Worm (Caenorhabditis elegans): ENCODE measurements around the gene C29E4.9.

Gene C29E4.9

ce11 chrIII:7946968-7947491, 9.8 kb downstream of the C29E4.9 start, which contains the start of gene gsto-1:
Gene gsto-1 (minus strand): TSS chrIII:7947018.
- TF ChIP-seq sma-9 (GFP tag; optimal IDR thresholded peaks at IDR 0.05) (no peak), sma-9 (tag; optimal IDR thresholded peaks at IDR 0.05) (no peak), nhr-11 (tag; optimal IDR thresholded peaks at IDR 0.05) (no peak), nhr-12 (tag; optimal IDR thresholded peaks at IDR 0.05) (no peak), mdl-1 (tag; optimal IDR thresholded peaks at IDR 0.05) (no peak), crh-2 (tag; optimal IDR thresholded peaks at IDR 0.05) (peak; percentile 8), snpc-4 (tag; optimal IDR thresholded peaks at IDR 0.05) (no peak), nhr-77 (tag; optimal IDR thresholded peaks at IDR 0.05) (no peak), gmeb-1 (tag; optimal IDR thresholded peaks at IDR 0.05) (peak; percentile 6), fos-1 (tag; optimal IDR thresholded peaks at IDR 0.05) (peak; percentile 26), elt-3 (tag; optimal IDR thresholded peaks at IDR 0.05) (no peak), mab-5 (tag; optimal IDR thresholded peaks at IDR 0.05) (no peak), dmd-4 (tag; optimal IDR thresholded peaks at IDR 0.05) (no peak), ceh-16 (tag; optimal IDR thresholded peaks at IDR 0.05) (no peak), elt-1 (tag; optimal IDR thresholded peaks at IDR 0.05) (no peak), aly-2 (tag; optimal IDR thresholded peaks at IDR 0.05) (no peak), nhr-129 (tag; optimal IDR thresholded peaks at IDR 0.05) (peak; percentile 31), R02D3.7 (tag; optimal IDR thresholded peaks at IDR 0.05) (no peak), nhr-25 (tag; optimal IDR thresholded peaks at IDR 0.05) (no peak), ztf-4 (tag; optimal IDR thresholded peaks at IDR 0.05) (no peak), Y55F3AM.14 (GFP tag; optimal IDR thresholded peaks at IDR 0.05) (no peak)

ce11 chrIII:7941417-7941816, 15.4 kb downstream of the C29E4.9 start, which contains the start of gene kle-2:
Gene kle-2 (plus strand): TSS chrIII:7941717.
- TF ChIP-seq lin-39 (tag; optimal IDR thresholded peaks at IDR 0.05) (no peak), nhr-6 (tag; optimal IDR thresholded peaks at IDR 0.05) (no peak), aly-2 (tag; optimal IDR thresholded peaks at IDR 0.05) (no peak), nhr-12 (tag; optimal IDR thresholded peaks at IDR 0.05) (no peak), sma-3 (GFP tag; optimal IDR thresholded peaks at IDR 0.05) (no peak), C34F6.9 (tag; optimal IDR thresholded peaks at IDR 0.05) (no peak)

ce11 chrIII:7940819-7941218, 16.0 kb downstream of the C29E4.9 start, which contains the start of gene C29E4.12:
Gene C29E4.12 (plus strand): TSS chrIII:7941151.
- TF ChIP-seq nhr-129 (tag; optimal IDR thresholded peaks at IDR 0.05) (peak; percentile 64), nhr-237 (tag; optimal IDR thresholded peaks at IDR 0.05) (no peak), sem-4 (tag; optimal IDR thresholded peaks at IDR 0.05) (no peak), nhr-6 (tag; optimal IDR thresholded peaks at IDR 0.05) (no peak), ceh-16 (tag; optimal IDR thresholded peaks at IDR 0.05) (no peak), mab-5 (tag; optimal IDR thresholded peaks at IDR 0.05) (peak; percentile 56), ztf-11 (tag; optimal IDR thresholded peaks at IDR 0.05) (no peak), lin-39 (tag; optimal IDR thresholded peaks at IDR 0.05) (no peak), ztf-1 (GFP tag; conservative IDR thresholded peaks at IDR 0.05) (no peak), lin-11 (tag; optimal IDR thresholded peaks at IDR 0.05) (peak; percentile 70), lin-13 (GFP tag; optimal IDR thresholded peaks at IDR 0.05) (peak; percentile 68), gmeb-1 (tag; optimal IDR thresholded peaks at IDR 0.05) (peak; percentile 97), unc-39 (tag; optimal IDR thresholded peaks at IDR 0.05) (no peak), Y55F3AM.14 (GFP tag; optimal IDR thresholded peaks at IDR 0.05) (no peak), sma-3 (GFP tag; optimal IDR thresholded peaks at IDR 0.05) (peak; percentile 61), elt-3 (tag; optimal IDR thresholded peaks at IDR 0.05) (no peak), zag-1 (tag; optimal IDR thresholded peaks at IDR 0.05) (no peak), R02D3.7 (tag; optimal IDR thresholded peaks at IDR 0.05) (peak; percentile 20), alr-1 (tag; optimal IDR thresholded peaks at IDR 0.05) (no peak), elt-1 (tag; optimal IDR thresholded peaks at IDR 0.05) (no peak), nhr-11 (tag; optimal IDR thresholded peaks at IDR 0.05) (no peak), F13H6.1 (tag; optimal IDR thresholded peaks at IDR 0.05) (peak; percentile 46), ztf-4 (tag; optimal IDR thresholded peaks at IDR 0.05) (no peak), snpc-4 (tag; optimal IDR thresholded peaks at IDR 0.05) (no peak), lsy-2 (tag; optimal IDR thresholded peaks at IDR 0.05) (peak; percentile 51 to 88), ceh-82 (tag; optimal IDR thresholded peaks at IDR 0.05) (no peak), C34F6.9 (tag; optimal IDR thresholded peaks at IDR 0.05) (peak; percentile 81), egl-27 (tag; optimal IDR thresholded peaks at IDR 0.05) (no peak), ZK546.5 (tag; optimal IDR thresholded peaks at IDR 0.05) (no peak), unc-55 (GFP tag; optimal IDR thresholded peaks at IDR 0.05) (peak; percentile 86), dmd-4 (tag; optimal IDR thresholded peaks at IDR 0.05) (no peak), skn-1 (tag; optimal IDR thresholded peaks at IDR 0.05) (no peak), nhr-12 (tag; optimal IDR thresholded peaks at IDR 0.05) (no peak), ama-1 (optimal IDR thresholded peaks at IDR 0.05) (peak; percentile 31), nhr-77 (tag; optimal IDR thresholded peaks at IDR 0.05) (peak; percentile 30), unc-62 (GFP tag; optimal IDR thresholded peaks at IDR 0.05) (no peak), nhr-10 (tag; optimal IDR thresholded peaks at IDR 0.05) (no peak), fos-1 (tag; optimal IDR thresholded peaks at IDR 0.05) (no peak), mdl-1 (tag; optimal IDR thresholded peaks at IDR 0.05) (no peak), mbf-1 (tag; optimal IDR thresholded peaks at IDR 0.05) (no peak), nhr-23 (tag; optimal IDR thresholded peaks at IDR 0.05) (no peak), peb-1 (tag; optimal IDR thresholded peaks at IDR 0.05) (no peak), blmp-1 (tag; optimal IDR thresholded peaks at IDR 0.05; ENCODE audit: insufficient read depth) (no peak)

Measured in whole organism, L2 larva.